Fruit fly (Drosophila melanogaster): ENCODE data around the gene mid.

Gene mid

dm6 chr2L:5476699-5477098, 15.3 kb downstream of the mid start (continued):
- TF ChIP-seq CG7786 (GFP tag; optimal IDR thresholded peaks at IDR 0.05) (peak; percentile 87), Spps (tag; optimal IDR thresholded peaks at IDR 0.05) (peak; percentile 66), Hand (GFP tag; optimal IDR thresholded peaks at IDR 0.05) (no peak), caup (GFP tag; optimal IDR thresholded peaks at IDR 0.05; ENCODE audit: severe bottlenecking) (peak; percentile 56), CG14050 (GFP tag; IDR thresholded peaks at IDR 0.05) (peak; percentile 53), CHES-1-like (GFP tag; optimal IDR thresholded peaks at IDR 0.05) (peak; percentile 88), lilli (GFP tag; optimal IDR thresholded peaks at IDR 0.05) (peak; percentile 89), MBD-R2 (GFP tag; IDR thresholded peaks at IDR 0.05) (peak; percentile 57; the same call in 1 of the 2 replicates), Poxn (GFP tag; IDR thresholded peaks at IDR 0.05) (no peak), unpg (GFP tag; optimal IDR thresholded peaks at IDR 0.05) (peak; percentile 82), Neu2 (GFP tag; optimal IDR thresholded peaks at IDR 0.05; ENCODE audit: borderline replicate concordance) (peak; percentile 73), Atf6 (GFP tag; IDR thresholded peaks at IDR 0.05) (peak; percentile 74; the same call in 1 of the 2 replicates), CG30020 (tag; optimal IDR thresholded peaks at IDR 0.05) (peak; percentile 36), chif (GFP tag; optimal IDR thresholded peaks at IDR 0.05) (peak; percentile 93 to 94), hbn (GFP tag; IDR thresholded peaks at IDR 0.05; ENCODE audit: partially characterized antibody) (no peak), CG16863 (GFP tag; optimal IDR thresholded peaks at IDR 0.05) (peak; percentile 90), zfh1 (GFP tag; IDR thresholded peaks at IDR 0.05) (peak; percentile 95), CG7357 (GFP tag; IDR thresholded peaks at IDR 0.05) (peak; percentile 71; the same call in 2 of the 3 replicates), Nf-YA (GFP tag; IDR thresholded peaks at IDR 0.05) (peak; percentile 62; the same call in 1 of the 2 replicates), pfk (GFP tag; optimal IDR thresholded peaks at IDR 0.05) (no peak), tgo (GFP tag; IDR thresholded peaks at IDR 0.05) (peak; percentile 71), sim (GFP tag; IDR thresholded peaks at IDR 0.05) (peak; percentile 82), CG14667 (GFP tag; IDR thresholded peaks at IDR 0.05) (peak; percentile 73), CrebB (tag; optimal IDR thresholded peaks at IDR 0.05) (peak; percentile 61), bowl (GFP tag; IDR thresholded peaks at IDR 0.05) (peak; percentile 62; the same call in 1 of the 2 replicates), aop (GFP tag; IDR thresholded peaks at IDR 0.05) (0 out of 2 replicates have a peak, but pooled peaks have one; percentile 39), hkb (optimal IDR thresholded peaks at IDR 0.05) (no peak), hkb (GFP tag; IDR thresholded peaks at IDR 0.05) (peak; percentile 81), CG3407 (GFP tag; optimal IDR thresholded peaks at IDR 0.05) (peak; percentile 84), dati (GFP tag; IDR thresholded peaks at IDR 0.05) (peak; percentile 61; the same call in 1 of the 2 replicates), fd64A (GFP tag; optimal IDR thresholded peaks at IDR 0.05) (peak; percentile 61), grn (GFP tag; optimal IDR thresholded peaks at IDR 0.05) (peak; percentile 43), cg (GFP tag; optimal IDR thresholded peaks at IDR 0.05) (no peak), CG2116 (GFP tag; optimal IDR thresholded peaks at IDR 0.05) (peak; percentile 34), CG7839 (tag; optimal IDR thresholded peaks at IDR 0.05) (peak; percentile 80), Ravus (GFP tag; IDR thresholded peaks at IDR 0.05) (no peak; the same call in 1 of the 2 replicates), HmgD (GFP tag; optimal IDR thresholded peaks at IDR 0.05) (peak; percentile 77), CG6813 (GFP tag; optimal IDR thresholded peaks at IDR 0.05) (peak; percentile 59), CG10959 (GFP tag; IDR thresholded peaks at IDR 0.05) (peak; percentile 90), CG10654 (GFP tag; optimal IDR thresholded peaks at IDR 0.05) (peak; percentile 78), CG8281 (tag; optimal IDR thresholded peaks at IDR 0.05) (peak; percentile 25), H2.0 (GFP tag; IDR thresholded peaks at IDR 0.05) (peak; percentile 68), nerfin-2 (GFP tag; IDR thresholded peaks at IDR 0.05; ENCODE audit: partially characterized antibody) (no peak), CG17912 (GFP tag; optimal IDR thresholded peaks at IDR 0.05) (no peak), CG7963 (GFP tag; IDR thresholded peaks at IDR 0.05; ENCODE audit: partially characterized antibody) (no peak), al (GFP tag; IDR thresholded peaks at IDR 0.05) (peak; percentile 47; the same call in 1 of the 2 replicates), Bdp1 (GFP tag; optimal IDR thresholded peaks at IDR 0.05) (peak; percentile 76), CG6272 (GFP tag; IDR thresholded peaks at IDR 0.05) (peak; percentile 64), CG31388 (GFP tag; optimal IDR thresholded peaks at IDR 0.05) (no peak), tup (GFP tag; optimal IDR thresholded peaks at IDR 0.05) (peak; percentile 25), CG9215 (GFP tag; IDR thresholded peaks at IDR 0.05) (peak; percentile 66)

All from whole organism, embryonic.